Fruit fly (Drosophila melanogaster): ENCODE measurements around the gene CG40470.

The CG40470 gene

DNA sequence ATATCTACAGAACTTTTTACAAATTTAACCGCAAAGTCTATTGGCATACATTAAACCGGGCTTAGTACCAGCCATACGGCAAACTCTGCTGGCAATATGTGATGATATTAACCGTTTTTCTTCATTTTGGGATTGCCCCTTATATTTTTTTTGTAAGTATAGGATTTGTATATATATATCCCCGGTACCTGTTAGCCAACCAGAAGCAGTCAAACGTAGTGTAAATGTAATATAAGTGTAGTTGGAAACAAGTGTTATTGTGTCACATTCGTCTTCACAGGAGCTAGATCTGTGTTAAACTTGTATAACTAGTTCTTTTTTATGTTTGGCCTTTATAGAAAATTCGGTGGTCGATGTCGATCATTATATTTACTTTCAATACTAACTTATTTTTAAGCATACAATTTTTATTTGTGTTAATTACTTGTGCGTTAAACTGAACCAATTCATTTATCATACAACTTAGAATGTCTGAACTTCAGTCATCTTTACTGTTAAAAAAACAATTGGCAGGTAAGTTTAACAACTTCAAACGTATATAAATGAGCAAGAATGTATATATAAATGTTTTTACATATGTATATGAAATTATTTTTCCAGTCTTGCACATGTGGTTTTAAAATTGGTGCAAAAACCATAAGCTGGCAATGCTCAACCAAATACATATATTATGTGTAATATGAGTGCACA is 42.1 kb upstream of the CG40470 start, which contains the start of gene CG40045 (continued):
- TF ChIP-seq CG8089 (GFP tag; optimal IDR thresholded peaks at IDR 0.05) = peak; percentile 82
- TF ChIP-seq ac (GFP tag; optimal IDR thresholded peaks at IDR 0.05) = no peak
- TF ChIP-seq CG15011 (GFP tag; optimal IDR thresholded peaks at IDR 0.05) = no peak
- TF ChIP-seq CG10274 (GFP tag; optimal IDR thresholded peaks at IDR 0.05) = no peak
- TF ChIP-seq shn (GFP tag; optimal IDR thresholded peaks at IDR 0.05) = no peak
- no peak for TF ChIP-seq CG11504 (tag; optimal IDR thresholded peaks at IDR 0.05)
- TF ChIP-seq tio (GFP tag; optimal IDR thresholded peaks at IDR 0.05) = no peak
- no peak for TF ChIP-seq Gsc (GFP tag; IDR thresholded peaks at IDR 0.05)
- no peak for TF ChIP-seq fd3F (GFP tag; optimal IDR thresholded peaks at IDR 0.05)
- no peak for TF ChIP-seq kni (GFP tag; optimal IDR thresholded peaks at IDR 0.05)
- no peak for TF ChIP-seq nom (GFP tag; optimal IDR thresholded peaks at IDR 0.05)
- TF ChIP-seq Lpt (GFP tag; optimal IDR thresholded peaks at IDR 0.05) = no peak
- TF ChIP-seq pb (GFP tag; optimal IDR thresholded peaks at IDR 0.05) = no peak
- TF ChIP-seq CG10267 (tag; optimal IDR thresholded peaks at IDR 0.05) = no peak
- TF ChIP-seq CG3163 (GFP tag; optimal IDR thresholded peaks at IDR 0.05) = no peak
- TF ChIP-seq CG30020 (tag; optimal IDR thresholded peaks at IDR 0.05) = peak; percentile 100
- TF ChIP-seq bbx (GFP tag; IDR thresholded peaks at IDR 0.05; ENCODE audit: partially characterized antibody) = no peak
- no peak for TF ChIP-seq ara (GFP tag; IDR thresholded peaks at IDR 0.05)
- TF ChIP-seq Hr51 (GFP tag; optimal IDR thresholded peaks at IDR 0.05) = no peak
- no peak for TF ChIP-seq vfl (GFP tag; optimal IDR thresholded peaks at IDR 0.05)
- TF ChIP-seq HHEX (GFP tag; optimal IDR thresholded peaks at IDR 0.05) = no peak
- no peak for TF ChIP-seq Hmx (GFP tag; optimal IDR thresholded peaks at IDR 0.05)
- no peak for TF ChIP-seq CG9437 (GFP tag; optimal IDR thresholded peaks at IDR 0.05)
- TF ChIP-seq CG11723 (GFP tag; optimal IDR thresholded peaks at IDR 0.05) = peak; percentile 98
- TF ChIP-seq CG4328 (GFP tag; optimal IDR thresholded peaks at IDR 0.05) = no peak
- TF ChIP-seq CG10462 (GFP tag; optimal IDR thresholded peaks at IDR 0.05) = no peak
- no peak for TF ChIP-seq crol (GFP tag; IDR thresholded peaks at IDR 0.05)
- TF ChIP-seq CG43689 (GFP tag; IDR thresholded peaks at IDR 0.05) = no peak
- TF ChIP-seq ranshi (GFP tag; IDR thresholded peaks at IDR 0.05) = no peak
- no peak for TF ChIP-seq nau (GFP tag; optimal IDR thresholded peaks at IDR 0.05)
- TF ChIP-seq Drgx (GFP tag; IDR thresholded peaks at IDR 0.05) = no peak
- TF ChIP-seq sd (tag; optimal IDR thresholded peaks at IDR 0.05) = no peak
- peak; percentile 53 for TF ChIP-seq MESR4 (GFP tag; optimal IDR thresholded peaks at IDR 0.05)
- no peak for TF ChIP-seq ash1 (GFP tag; optimal IDR thresholded peaks at IDR 0.05)
- TF ChIP-seq H2.0 (GFP tag; IDR thresholded peaks at IDR 0.05) = no peak
- TF ChIP-seq CG4820 (GFP tag; optimal IDR thresholded peaks at IDR 0.05) = no peak
- no peak for TF ChIP-seq CG5180 (GFP tag; optimal IDR thresholded peaks at IDR 0.05)
- no peak for TF ChIP-seq CG13775 (GFP tag; optimal IDR thresholded peaks at IDR 0.05)
- no peak for TF ChIP-seq gfzf (GFP tag; optimal IDR thresholded peaks at IDR 0.05)
- TF ChIP-seq zen (tag; optimal IDR thresholded peaks at IDR 0.05) = peak; percentile 48
- peak in 1 of 2 experiments; percentile 21 for TF ChIP-seq Hr78 (GFP tag; optimal IDR thresholded peaks at IDR 0.05)
- no peak for TF ChIP-seq sens-2 (GFP tag; IDR thresholded peaks at IDR 0.05)
- TF ChIP-seq Ssrp (tag; optimal IDR thresholded peaks at IDR 0.05) = no peak
- no peak for TF ChIP-seq exex (tag; optimal IDR thresholded peaks at IDR 0.05)
- TF ChIP-seq CG6765 (GFP tag; optimal IDR thresholded peaks at IDR 0.05) = no peak
- no peak for TF ChIP-seq so (GFP tag; IDR thresholded peaks at IDR 0.05)
- no peak for TF ChIP-seq bowl (GFP tag; IDR thresholded peaks at IDR 0.05)
- TF ChIP-seq CG7745 (tag; optimal IDR thresholded peaks at IDR 0.05) = no peak
- no peak for TF ChIP-seq Dref (GFP tag; IDR thresholded peaks at IDR 0.05)
- TF ChIP-seq Deaf1 (tag; optimal IDR thresholded peaks at IDR 0.05) = no peak
